Worm (Caenorhabditis elegans): ENCODE results near the gene F35D2.1.

DNA sequence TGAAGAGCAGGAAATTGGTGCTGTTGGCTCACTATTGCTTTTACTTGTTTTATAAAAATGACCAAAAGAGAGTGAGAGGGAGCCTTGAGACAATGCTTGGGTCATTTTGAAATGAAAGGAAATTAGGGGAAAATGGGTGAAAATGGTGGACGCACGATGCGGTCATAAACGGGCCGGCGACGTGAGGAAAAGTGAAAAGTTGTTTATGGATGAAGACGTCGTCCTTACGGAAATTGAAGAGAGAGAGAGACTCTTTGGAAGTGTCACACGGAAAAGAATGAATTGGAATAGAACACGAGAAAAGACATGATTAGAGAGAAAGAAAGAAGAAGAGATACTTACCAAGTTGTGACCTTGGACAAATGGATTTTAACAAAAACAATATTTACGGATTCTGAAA is 45.8 kb downstream of the F35D2.1 start:
- TF ChIP-seq klf-2 (GFP tag; conservative IDR thresholded peaks at IDR 0.05) = no peak
- TF ChIP-seq T22C8.4 (GFP tag; IDR thresholded peaks at IDR 0.05) = no peak
- no peak for TF ChIP-seq med-1 (GFP tag; optimal IDR thresholded peaks at IDR 0.05; ENCODE audit: insufficient read depth)
- no peak for TF ChIP-seq flt-1 (GFP tag; IDR thresholded peaks at IDR 0.05)
- TF ChIP-seq ztf-23 (GFP tag; IDR thresholded peaks at IDR 0.05) = no peak
- TF ChIP-seq tab-1 (GFP tag; IDR thresholded peaks at IDR 0.05) = no peak

All from whole organism, midembryonic.